Worm (Caenorhabditis elegans): ENCODE data around the gene nep-8.

ce11 chrII:3446647-3447046 lies 43.0 kb downstream of the nep-8 start, which contains the start of the genes C16C8.20 and gldi-6:
- TF ChIP-seq pes-1 (GFP tag; IDR thresholded peaks at IDR 0.05) (no peak), B0310.2 (tag; optimal IDR thresholded peaks at IDR 0.05) (no peak), ama-1 (optimal IDR thresholded peaks at IDR 0.05) (no peak), scrt-1 (GFP tag; IDR thresholded peaks at IDR 0.05) (no peak), ceh-13 (GFP tag; optimal IDR thresholded peaks at IDR 0.05) (no peak), ets-7 (tag; optimal IDR thresholded peaks at IDR 0.05) (no peak), F13C5.2 (tag; optimal IDR thresholded peaks at IDR 0.05) (no peak), aly-1 (tag; optimal IDR thresholded peaks at IDR 0.05) (no peak), hnd-1 (tag; optimal IDR thresholded peaks at IDR 0.05) (no peak), tbx-37 (GFP tag; conservative IDR thresholded peaks at IDR 0.05) (no peak), flt-1 (GFP tag; IDR thresholded peaks at IDR 0.05) (no peak)
